Fruit fly (Drosophila melanogaster): ENCODE measurements around the gene CG11109.

The CG11109 gene

dm6 chr3L:22863367-22864078, 8.5 kb upstream of the CG11109 start, which contains the start of gene CG33169 (continued):
- TF ChIP-seq HHEX (GFP tag; optimal IDR thresholded peaks at IDR 0.05) (peak; percentile 78), CG9876 (GFP tag; optimal IDR thresholded peaks at IDR 0.05) (peak; percentile 92), CG10321 (GFP tag; IDR thresholded peaks at IDR 0.05) (peak; percentile 56; the same call in 1 of the 2 replicates), ranshi (GFP tag; IDR thresholded peaks at IDR 0.05) (peak; percentile 84), luna (GFP tag; optimal IDR thresholded peaks at IDR 0.05) (peak; percentile 84), CG3065 (GFP tag; optimal IDR thresholded peaks at IDR 0.05) (peak; percentile 74), stc (GFP tag; IDR thresholded peaks at IDR 0.05) (peak; percentile 70), CG13424 (tag; optimal IDR thresholded peaks at IDR 0.05) (peak; percentile 66), CG11504 (tag; optimal IDR thresholded peaks at IDR 0.05) (peak; percentile 89), psq (GFP tag; optimal IDR thresholded peaks at IDR 0.05) (peak; percentile 77), Aef1 (GFP tag; IDR thresholded peaks at IDR 0.05) (peak; percentile 89), CG15073 (GFP tag; optimal IDR thresholded peaks at IDR 0.05) (no peak), fd96Cb (tag; optimal IDR thresholded peaks at IDR 0.05) (peak; percentile 46)

DNA sequence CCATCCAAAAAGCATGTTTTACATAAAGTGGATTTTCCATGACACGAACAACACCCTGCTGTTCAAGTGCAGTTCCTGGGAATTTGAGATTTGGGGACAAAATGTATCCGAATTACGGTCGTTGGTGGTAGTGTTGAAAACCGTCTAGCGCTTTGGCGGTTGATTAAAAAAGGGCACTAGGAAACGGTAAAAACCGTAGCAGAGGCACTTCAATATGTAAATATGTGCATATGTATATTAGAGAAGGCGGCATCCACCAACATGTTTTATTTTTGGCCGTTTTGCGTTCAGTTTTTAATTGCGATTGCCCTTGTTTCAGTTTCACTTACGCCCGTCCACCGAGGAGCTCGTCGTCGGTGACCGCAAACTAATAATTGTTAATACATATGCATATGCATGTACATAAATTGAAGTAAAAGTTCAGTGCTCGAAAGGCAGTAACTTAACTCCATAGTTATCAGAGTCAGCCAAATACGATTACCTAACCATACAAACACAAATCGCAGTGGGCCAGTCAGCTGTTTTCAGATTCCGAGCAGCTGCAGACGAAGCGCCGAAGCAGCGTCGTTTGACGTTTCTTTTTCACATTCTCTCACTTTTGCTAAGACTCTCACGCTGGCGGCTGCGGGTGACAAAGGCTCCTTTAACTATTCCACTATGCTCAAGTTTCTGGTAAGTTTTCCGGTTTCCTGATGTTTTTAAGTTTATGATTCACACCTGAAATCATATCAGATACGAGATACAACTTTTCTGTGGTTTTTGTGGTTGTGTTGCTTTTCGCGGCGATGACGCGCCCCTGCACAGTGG, 7.5 kb upstream of the CG11109 start, which contains the start of gene CG33170:
Gene CG33170, plus strand, starts transcription at position 347 of the 807 bp plus-strand sequence.
- TF ChIP-seq CG34422 (GFP tag; IDR thresholded peaks at IDR 0.05), result 0 out of 3 replicates have a peak, but pooled peaks have one; percentile 32
- no peak for TF ChIP-seq CG4424 (GFP tag; optimal IDR thresholded peaks at IDR 0.05)
- no peak for TF ChIP-seq Neu2 (GFP tag; optimal IDR thresholded peaks at IDR 0.05; ENCODE audit: borderline replicate concordance)
- TF ChIP-seq CG42726 (GFP tag; IDR thresholded peaks at IDR 0.05; ENCODE audit: partially characterized antibody), result no peak
- TF ChIP-seq CG11398 (GFP tag; optimal IDR thresholded peaks at IDR 0.05), result no peak
- TF ChIP-seq CG18599 (GFP tag; optimal IDR thresholded peaks at IDR 0.05), result no peak
- TF ChIP-seq exex (tag; optimal IDR thresholded peaks at IDR 0.05), result peak; percentile 15
- peak; percentile 48 for TF ChIP-seq bigmax (GFP tag; optimal IDR thresholded peaks at IDR 0.05)
- TF ChIP-seq CG17361 (GFP tag; IDR thresholded peaks at IDR 0.05), result no peak
- TF ChIP-seq chinmo (GFP tag; IDR thresholded peaks at IDR 0.05; ENCODE audit: partially characterized antibody), result 0 out of 4 replicates have a peak, but pooled peaks have one; percentile 29
- peak; percentile 84 for TF ChIP-seq Med (GFP tag)
- no peak for TF ChIP-seq CG9215 (GFP tag; IDR thresholded peaks at IDR 0.05)
- no peak for TF ChIP-seq dmrt11E (tag; optimal IDR thresholded peaks at IDR 0.05)
- TF ChIP-seq Hr39 (optimal IDR thresholded peaks at IDR 0.05), result no peak
- TF ChIP-seq sqz (GFP tag; optimal IDR thresholded peaks at IDR 0.05), result no peak
- no peak for TF ChIP-seq CG18619 (GFP tag; optimal IDR thresholded peaks at IDR 0.05)
- TF ChIP-seq CG14860 (GFP tag; IDR thresholded peaks at IDR 0.05; ENCODE audit: partially characterized antibody), result no peak
- no peak for TF ChIP-seq mirr (GFP tag; optimal IDR thresholded peaks at IDR 0.05)
- peak; percentile 41; the same call in 1 of the 2 replicates for TF ChIP-seq onecut (GFP tag; IDR thresholded peaks at IDR 0.05)
- TF ChIP-seq CG33557 (GFP tag; optimal IDR thresholded peaks at IDR 0.05), result no peak
- no peak for TF ChIP-seq gro (GFP tag; optimal IDR thresholded peaks at IDR 0.05)
- no peak for TF ChIP-seq HLHmδ (GFP tag; optimal IDR thresholded peaks at IDR 0.05)
- TF ChIP-seq CG10366 (GFP tag; IDR thresholded peaks at IDR 0.05), result no peak
- no peak for TF ChIP-seq Side (GFP tag; optimal IDR thresholded peaks at IDR 0.05)
- TF ChIP-seq chif (GFP tag; optimal IDR thresholded peaks at IDR 0.05), result no peak
- TF ChIP-seq dm (GFP tag; optimal IDR thresholded peaks at IDR 0.05), result no peak
- TF ChIP-seq Bdp1 (GFP tag; optimal IDR thresholded peaks at IDR 0.05), result no peak
- TF ChIP-seq CG2875 (GFP tag; optimal IDR thresholded peaks at IDR 0.05), result no peak
- TF ChIP-seq pzg (GFP tag; optimal IDR thresholded peaks at IDR 0.05), result peak; percentile 12
- TF ChIP-seq NK7.1 (GFP tag; optimal IDR thresholded peaks at IDR 0.05), result no peak
- no peak for TF ChIP-seq CG11247 (GFP tag; IDR thresholded peaks at IDR 0.05)
- TF ChIP-seq CG4707 (GFP tag; optimal IDR thresholded peaks at IDR 0.05), result peak; percentile 61
- no peak for TF ChIP-seq CG3847 (GFP tag; IDR thresholded peaks at IDR 0.05)
- no peak for TF ChIP-seq crc (GFP tag; optimal IDR thresholded peaks at IDR 0.05)

Data from whole organism, embryonic.